Fruit fly (Drosophila melanogaster): Measurements from ENCODE around the gene wek.

- no peak for TF ChIP-seq OdsH (GFP tag; optimal IDR thresholded peaks at IDR 0.05)
- TF ChIP-seq Sp1 (GFP tag; optimal IDR thresholded peaks at IDR 0.05) = no peak
These were observed 20.5 kb downstream of the wek start, which contains the start of gene CycE for dm6 chr2L:15747394-15748260.
